Worm (Caenorhabditis elegans) whole organism, L4 larva: Measurements from ENCODE around the gene oat-1.

Experiments used
- R02D3.7 ChIP-seq: fragments of 150-350 bp; sonication (generic microtip); optimal IDR thresholded peaks from 3 replicates; lab custom pipeline; 2014; ENCODE audit warnings: missing biosample characterization, missing genetic modification characterization
- Y105C5A.15 ChIP-seq: fragments of 200-800 bp; sonication (Bioruptor generic); IDR thresholded peaks from 2 replicates; pipeline ENCODE4 v1.3.6; 2022; ENCODE audit warnings: missing genetic modification characterization, missing compliant biosample characterization
- aha-1 ChIP-seq: fragments of 150-350 bp; peaks from one replicate; lab custom pipeline; 2014; ENCODE audit warnings: missing biosample characterization, missing genetic modification characterization
- aly-2 ChIP-seq: sonication (generic microtip); optimal IDR thresholded peaks from 2 replicates; lab custom pipeline; 2018; ENCODE audit warnings: missing biosample characterization, missing genetic modification characterization
- ceh-20 ChIP-seq: fragments of 200-800 bp; sonication (Bioruptor generic); IDR thresholded peaks from 2 replicates; pipeline ENCODE4 v1.3.6; 2022; ENCODE audit warnings: missing genetic modification reagents, missing genetic modification characterization, missing compliant biosample characterization
- ceh-32 ChIP-seq: sonication (generic microtip); optimal IDR thresholded peaks from 2 replicates; lab custom pipeline; 2016; ENCODE audit warnings: mild to moderate bottlenecking, missing genetic modification characterization, missing compliant biosample characterization; ENCODE audit not compliant: poor library complexity
- ceh-82 ChIP-seq: sonication (generic microtip); optimal IDR thresholded peaks from 2 replicates; lab custom pipeline; 2017; ENCODE audit warnings: missing biosample characterization, missing genetic modification characterization
- ces-1 ChIP-seq: fragments of 150-350 bp; sonication (generic microtip); optimal IDR thresholded peaks from 4 replicates; lab custom pipeline; 2014; ENCODE audit warnings: missing biosample characterization, missing genetic modification reagents, missing genetic modification characterization
- ctbp-1 ChIP-seq: fragments of 200-800 bp; sonication (Bioruptor generic); IDR thresholded peaks from 2 replicates; pipeline ENCODE4 v1.3.6; 2022; ENCODE audit warnings: missing genetic modification reagents, missing genetic modification characterization, missing compliant biosample characterization
- daf-16 ChIP-seq, 3 experiments: sonication (generic microtip); optimal IDR thresholded peaks; 2 replicates each; lab custom pipeline; 2016 to 2017; ENCODE audit warnings: missing genetic modification characterization in 3 of 3, missing genetic modification reagents in 3 of 3, mild to moderate bottlenecking in 2 of 3, missing compliant biosample characterization in 2 of 3, missing biosample characterization in 1 of 3, moderate library complexity in 1 of 3
- dmd-6 ChIP-seq: fragments of 200-800 bp; sonication (Bioruptor generic); IDR thresholded peaks from 2 replicates; pipeline ENCODE4 v1.3.6; 2022; ENCODE audit warnings: missing genetic modification reagents, missing genetic modification characterization, missing compliant biosample characterization
- dmd-8 ChIP-seq: fragments of 200-800 bp; sonication (Bioruptor generic); IDR thresholded peaks from 2 replicates; pipeline ENCODE4 v1.3.6; 2022; ENCODE audit warnings: missing genetic modification characterization, missing compliant biosample characterization
- dmd-9 ChIP-seq: fragments of 200-800 bp; sonication (Bioruptor generic); IDR thresholded peaks from 2 replicates; pipeline ENCODE4 v1.3.6; 2022; ENCODE audit warnings: missing genetic modification reagents, missing genetic modification characterization, missing compliant biosample characterization
- dpl-1 ChIP-seq: fragments of 150-350 bp; optimal IDR thresholded peaks from 2 replicates; lab custom pipeline; 2014; ENCODE audit warnings: missing biosample characterization, missing genetic modification reagents, missing genetic modification characterization
- duxl-1 ChIP-seq: sonication (generic microtip); optimal IDR thresholded peaks from 2 replicates; lab custom pipeline; 2016; ENCODE audit warnings: mild to moderate bottlenecking, missing genetic modification characterization, moderate library complexity, missing compliant biosample characterization; ENCODE audit not compliant: poor library complexity
- fos-1 ChIP-seq: fragments of 150-350 bp; optimal IDR thresholded peaks from 2 replicates; lab custom pipeline; 2014; ENCODE audit warnings: missing biosample characterization, missing genetic modification characterization
- gei-8 ChIP-seq: fragments of 200-800 bp; sonication (Bioruptor generic); optimal IDR thresholded peaks from 2 replicates; lab custom pipeline; 2018; ENCODE audit warnings: mild to moderate bottlenecking, missing genetic modification characterization, missing compliant biosample characterization
- hif-1 ChIP-seq, 2 experiments: sonication (generic microtip); optimal IDR thresholded peaks; 2 replicates each; lab custom pipeline; 2016 to 2017; ENCODE audit warnings: missing compliant biosample characterization in 2 of 2, missing genetic modification characterization in 2 of 2, missing genetic modification reagents in 2 of 2, missing genotype in 2 of 2, mild to moderate bottlenecking in 1 of 2
- hlh-11 ChIP-seq: fragments of 200-800 bp; sonication (Bioruptor generic); optimal IDR thresholded peaks from 2 replicates; lab custom pipeline; 2018; ENCODE audit warnings: mild to moderate bottlenecking, missing genetic modification characterization, missing compliant biosample characterization
- hlh-30 ChIP-seq: sonication (generic microtip); optimal IDR thresholded peaks from 2 replicates; lab custom pipeline; 2017; ENCODE audit warnings: antibody characterized with exemption, mild to moderate bottlenecking, missing genetic modification characterization, missing compliant biosample characterization; ENCODE audit not compliant: insufficient read depth
- hmg-1.1 ChIP-seq: fragments of 200-800 bp; sonication (Bioruptor generic); IDR thresholded peaks from 2 replicates; pipeline ENCODE4 v1.3.6; 2022; ENCODE audit warnings: missing genetic modification reagents, missing genetic modification characterization, missing compliant biosample characterization
- lim-7 ChIP-seq: fragments of 200-800 bp; sonication (Bioruptor generic); IDR thresholded peaks from 2 replicates; pipeline ENCODE4 v1.3.6; 2022; ENCODE audit warnings: missing genetic modification characterization, missing compliant biosample characterization
- lin-1 ChIP-seq: fragments of 200-800 bp; sonication (Bioruptor generic); IDR thresholded peaks from 2 replicates; pipeline ENCODE4 v1.3.6; 2022; ENCODE audit warnings: missing genetic modification reagents, missing genetic modification characterization, missing compliant biosample characterization
- lin-13 ChIP-seq: fragments of 150-350 bp; optimal IDR thresholded peaks from 2 replicates; lab custom pipeline; 2014; ENCODE audit warnings: missing biosample characterization, missing genetic modification reagents, missing genetic modification characterization
- mdl-1 ChIP-seq, 2 experiments: fragments of 150-350 bp in 1 of 2; sonication (generic microtip) in 1 of 2; optimal IDR thresholded peaks; 2 replicates each; lab custom pipeline; 2014 to 2017; ENCODE audit warnings: missing biosample characterization in 2 of 2, missing genetic modification characterization in 2 of 2
- mes-2 ChIP-seq: sonication (generic microtip); optimal IDR thresholded peaks from 2 replicates; lab custom pipeline; 2016; ENCODE audit warnings: missing genotype, mild to moderate bottlenecking, missing genetic modification characterization, missing compliant biosample characterization; ENCODE audit not compliant: poor library complexity, severe bottlenecking
- mxl-3 ChIP-seq: fragments of 200-800 bp; sonication (Bioruptor generic); optimal IDR thresholded peaks from 2 replicates; lab custom pipeline; 2018; ENCODE audit warnings: mild to moderate bottlenecking, missing genetic modification characterization, missing compliant biosample characterization
- nhr-10 ChIP-seq: fragments of 150-350 bp; optimal IDR thresholded peaks from 2 replicates; lab custom pipeline; 2014; ENCODE audit warnings: missing biosample characterization, missing genetic modification characterization
- nhr-102 ChIP-seq: sonication (generic microtip); optimal IDR thresholded peaks from 2 replicates; lab custom pipeline; 2016; ENCODE audit warnings: mild to moderate bottlenecking, missing genetic modification characterization, moderate library complexity, missing compliant biosample characterization
- nhr-11 ChIP-seq: fragments of 150-350 bp; optimal IDR thresholded peaks from 2 replicates; lab custom pipeline; 2014; ENCODE audit warnings: missing biosample characterization, missing genetic modification characterization
- nhr-111 ChIP-seq: fragments of 200-800 bp; sonication (Bioruptor generic); optimal IDR thresholded peaks from 2 replicates; lab custom pipeline; 2018; ENCODE audit warnings: mild to moderate bottlenecking, missing genetic modification characterization, missing compliant biosample characterization
- nhr-25 ChIP-seq: sonication (generic microtip); optimal IDR thresholded peaks from 2 replicates; lab custom pipeline; 2017; ENCODE audit warnings: missing genetic modification characterization, mild to moderate bottlenecking, missing compliant biosample characterization, antibody characterized with exemption, moderate library complexity, borderline replicate concordance; ENCODE audit not compliant: insufficient read depth
- nhr-42 ChIP-seq: fragments of 200-800 bp; sonication (Bioruptor generic); IDR thresholded peaks from 2 replicates; pipeline ENCODE4 v1.3.6; 2022; ENCODE audit warnings: missing genetic modification characterization, missing compliant biosample characterization
- nhr-76 ChIP-seq: fragments of 150-350 bp; optimal IDR thresholded peaks from 2 replicates; lab custom pipeline; 2014; ENCODE audit warnings: missing biosample characterization, missing genetic modification characterization
- php-3 ChIP-seq: fragments of 200-800 bp; sonication (Bioruptor generic); IDR thresholded peaks from 2 replicates; pipeline ENCODE4 v1.3.6; 2022; ENCODE audit warnings: missing genetic modification reagents, missing genetic modification characterization, missing compliant biosample characterization
- pqm-1 ChIP-seq: sonication (generic microtip); optimal IDR thresholded peaks from 2 replicates; lab custom pipeline; 2017; ENCODE audit warnings: missing biosample characterization, missing genetic modification characterization
- rbr-2 ChIP-seq: sonication (generic microtip); optimal IDR thresholded peaks from 2 replicates; lab custom pipeline; 2016; ENCODE audit warnings: missing genotype, missing genetic modification characterization, missing compliant biosample characterization
- saeg-2 ChIP-seq: fragments of 200-800 bp; sonication (Bioruptor generic); IDR thresholded peaks from 2 replicates; pipeline ENCODE4 v1.3.6; 2022; ENCODE audit warnings: missing genetic modification reagents, missing genetic modification characterization, missing compliant biosample characterization
- set-16 ChIP-seq: fragments of 200-800 bp; sonication (Bioruptor generic); IDR thresholded peaks from 2 replicates; pipeline ENCODE4 v1.3.6; 2022; ENCODE audit warnings: missing genetic modification reagents, missing genetic modification characterization, missing compliant biosample characterization
- skn-1 ChIP-seq: fragments of 150-350 bp; optimal IDR thresholded peaks from 2 replicates; lab custom pipeline; 2014; ENCODE audit warnings: missing biosample characterization, missing genetic modification characterization
- snpc-1.2 ChIP-seq: fragments of 200-800 bp; sonication (Bioruptor generic); IDR thresholded peaks from 2 replicates; pipeline ENCODE4 v1.3.6; 2022; ENCODE audit warnings: missing genetic modification reagents, missing genetic modification characterization, missing compliant biosample characterization
- spr-1 ChIP-seq: sonication (generic microtip); optimal IDR thresholded peaks from 2 replicates; lab custom pipeline; 2016; ENCODE audit warnings: mild to moderate bottlenecking, missing genetic modification characterization, missing compliant biosample characterization
- spr-3 ChIP-seq: fragments of 200-800 bp; sonication (Bioruptor generic); optimal IDR thresholded peaks from 2 replicates; lab custom pipeline; 2018; ENCODE audit warnings: mild to moderate bottlenecking, missing genetic modification characterization, missing compliant biosample characterization
- tra-1 ChIP-seq: fragments of 200-800 bp; sonication (Bioruptor generic); IDR thresholded peaks from 2 replicates; pipeline ENCODE4 v1.3.6; 2022; ENCODE audit warnings: missing genetic modification reagents, missing genetic modification characterization, missing compliant biosample characterization
- unc-130 ChIP-seq: sonication (generic microtip); optimal IDR thresholded peaks from 2 replicates; lab custom pipeline; 2016; ENCODE audit warnings: missing genetic modification reagents, missing genetic modification characterization, missing compliant biosample characterization
- vab-7 ChIP-seq: fragments of 200-800 bp; sonication (Bioruptor generic); IDR thresholded peaks from 2 replicates; pipeline ENCODE4 v1.3.6; 2022; ENCODE audit warnings: missing genetic modification reagents, missing genetic modification characterization, missing compliant biosample characterization
- zfp-2 ChIP-seq: sonication (generic microtip); optimal IDR thresholded peaks from 2 replicates; lab custom pipeline; 2016; ENCODE audit warnings: mild to moderate bottlenecking, missing genetic modification characterization, missing compliant biosample characterization
- zfp-3 ChIP-seq: fragments of 200-800 bp; sonication (Bioruptor generic); conservative IDR thresholded peaks from 2 replicates; pipeline ENCODE4 v1.3.6; 2022; ENCODE audit warnings: missing genetic modification reagents, missing genetic modification characterization, missing compliant biosample characterization
- zip-2 ChIP-seq: fragments of 150-350 bp; optimal IDR thresholded peaks from 2 replicates; lab custom pipeline; 2014; ENCODE audit warnings: missing biosample characterization, missing genetic modification characterization

Gene oat-1

DNA sequence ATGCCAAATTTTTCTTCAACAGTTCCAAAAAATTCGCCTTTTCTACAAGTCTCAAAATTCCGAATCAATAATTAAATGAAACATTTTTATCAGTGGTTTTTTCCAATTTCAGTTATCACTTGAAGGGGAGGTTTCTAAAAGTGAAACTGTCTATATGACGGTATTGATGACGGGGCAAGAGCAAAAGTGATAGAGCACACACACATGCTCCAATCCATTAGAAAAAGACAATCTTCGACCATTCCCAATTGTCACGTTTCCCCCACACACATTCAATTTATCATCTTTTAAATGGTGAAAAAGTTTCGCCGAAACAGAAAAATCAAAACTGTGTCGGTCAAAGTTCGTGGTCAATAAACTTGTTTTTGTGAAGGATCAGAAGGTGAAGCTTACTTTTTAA, 19.2 kb downstream of the oat-1 start (continued):
- no peak for TF ChIP-seq unc-130 (GFP tag; lab: Kevin White, UChicago)

DNA sequence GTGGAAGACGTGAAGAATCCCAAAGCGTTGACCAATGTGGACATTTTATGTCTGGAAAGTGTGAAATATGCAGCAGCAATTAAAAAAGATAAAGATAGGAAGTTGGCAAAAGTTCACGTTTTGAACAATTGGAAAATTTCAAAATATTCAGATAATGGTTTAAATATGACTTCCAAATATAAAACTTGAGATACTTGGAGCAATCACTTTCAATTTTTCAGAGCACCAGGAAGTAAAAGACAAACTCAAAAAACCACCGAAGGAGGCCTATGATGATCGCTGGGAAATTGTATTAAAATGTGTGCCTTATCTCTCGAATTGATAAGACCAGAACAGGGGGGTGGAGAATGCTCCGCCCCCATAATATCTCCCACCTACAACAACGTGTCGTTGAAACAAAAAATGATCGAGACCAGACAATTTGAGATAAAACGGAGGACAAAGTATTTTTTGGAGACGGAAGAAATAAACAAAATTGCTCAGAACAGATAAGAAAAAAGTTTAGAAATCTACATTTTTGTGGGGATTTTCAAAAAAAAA, 20.6 kb downstream of the oat-1 start, which contains the start of gene eppl-1:
TSS of gene eppl-1 (minus strand) at position 51 of the 540 bp plus-strand sequence.
- peak; percentile 64 for TF ChIP-seq mxl-3 (GFP tag; lab: Kevin White, UChicago)
- TF ChIP-seq vab-7 (GFP tag; lab: Robert Waterston, UW) = no peak
- TF ChIP-seq ceh-32 (tag; lab: Kevin White, UChicago) = no peak
- TF ChIP-seq aha-1 (tag; lab: Kevin White, UChicago) = peak; percentile 49
- no peak for TF ChIP-seq nhr-11 (tag; lab: Kevin White, UChicago)
- TF ChIP-seq gei-8 (GFP tag; lab: Kevin White, UChicago) = no peak
- TF ChIP-seq ctbp-1 (GFP tag; lab: Robert Waterston, UW) = no peak
- TF ChIP-seq dmd-9 = no peak
- TF ChIP-seq fos-1 (tag; lab: Kevin White, UChicago) = no peak
- no peak for TF ChIP-seq duxl-1
- TF ChIP-seq pqm-1 (tag; lab: Kevin White, UChicago) = peak; percentile 58
- no peak for TF ChIP-seq Y105C5A.15 (GFP tag; lab: Robert Waterston, UW)
- no peak for TF ChIP-seq lim-7 (GFP tag; lab: Robert Waterston, UW)
- TF ChIP-seq ceh-82 (tag; lab: Kevin White, UChicago) = no peak
- TF ChIP-seq aly-2 (tag; lab: Kevin White, UChicago) = no peak
- TF ChIP-seq spr-3 (GFP tag; lab: Kevin White, UChicago) = no peak
- TF ChIP-seq nhr-102 (tag; lab: Kevin White, UChicago) = no peak
- TF ChIP-seq tra-1 (GFP tag; lab: Robert Waterston, UW) = no peak
- TF ChIP-seq zfp-2 (tag; lab: Kevin White, UChicago) = no peak
- TF ChIP-seq ces-1 (GFP tag; lab: Kevin White, UChicago) = no peak
- TF ChIP-seq dmd-6 (GFP tag; lab: Robert Waterston, UW) = peak; percentile 68
- no peak for TF ChIP-seq nhr-25 (tag; lab: Kevin White, UChicago)
- no peak for TF ChIP-seq spr-1 (tag; lab: Kevin White, UChicago)
- TF ChIP-seq ceh-20 (GFP tag; lab: Robert Waterston, UW) = no peak
- TF ChIP-seq daf-16 (GFP tag; optimal IDR thresholded peaks at IDR 0.05; lab: Kevin White, UChicago) = no peak
- no peak for TF ChIP-seq daf-16 (tag; optimal IDR thresholded peaks at IDR 0.05; lab: Kevin White, UChicago)
- TF ChIP-seq hlh-30 (tag; lab: Kevin White, UChicago) = no peak
- no peak for TF ChIP-seq lin-1 (GFP tag; lab: Robert Waterston, UW)
- no peak for TF ChIP-seq nhr-111
- TF ChIP-seq hlh-11 (tag; lab: Kevin White, UChicago) = peak; percentile 55
- no peak for TF ChIP-seq set-16 (GFP tag; lab: Robert Waterston, UW)
- no peak for TF ChIP-seq mdl-1 (tag; optimal IDR thresholded peaks at IDR 0.05; lab: Kevin White, UChicago)
- TF ChIP-seq php-3 (GFP tag; lab: Robert Waterston, UW) = no peak
- TF ChIP-seq rbr-2 = no peak
- no peak for TF ChIP-seq hmg-1.1 (GFP tag; lab: Robert Waterston, UW)
- no peak for TF ChIP-seq dmd-8 (GFP tag; lab: Robert Waterston, UW)
- no peak for TF ChIP-seq lin-13 (GFP tag; lab: Kevin White, UChicago)
- no peak for TF ChIP-seq hif-1 (tag; optimal IDR thresholded peaks at IDR 0.05; lab: Kevin White, UChicago)
- no peak for TF ChIP-seq dpl-1 (GFP tag; lab: Kevin White, UChicago)
- TF ChIP-seq saeg-2 (GFP tag; lab: Robert Waterston, UW) = no peak
- TF ChIP-seq zfp-3 (GFP tag; lab: Robert Waterston, UW) = no peak
- no peak for TF ChIP-seq nhr-42
- no peak for TF ChIP-seq nhr-10 (tag; lab: Kevin White, UChicago)
- TF ChIP-seq snpc-1.2 = no peak
- TF ChIP-seq skn-1 (tag; lab: Kevin White, UChicago) = no peak
- TF ChIP-seq nhr-76 (tag; lab: Kevin White, UChicago) = no peak
- no peak for TF ChIP-seq zip-2 (tag; lab: Kevin White, UChicago)
- TF ChIP-seq R02D3.7 = no peak
- TF ChIP-seq mes-2 (tag; lab: Kevin White, UChicago) = no peak
